Worm (Caenorhabditis elegans) whole organism, young adult: Measurements from ENCODE around the gene nhr-277.

ENCODE experiments used
- B0261.1 ChIP-seq: sonication (generic microtip); optimal IDR thresholded peaks from 2 replicates; lab custom pipeline; 2016; ENCODE audit warnings: mild to moderate bottlenecking, missing genetic modification characterization, moderate library complexity, missing compliant biosample characterization
- B0336.3 ChIP-seq: fragments of 200-800 bp; sonication (Bioruptor generic); IDR thresholded peaks from 2 replicates; pipeline ENCODE4 v1.3.6; 2022; ENCODE audit warnings: missing genetic modification characterization, missing compliant biosample characterization
- C17E4.6 ChIP-seq: fragments of 200-800 bp; sonication (Bioruptor generic); IDR thresholded peaks from 2 replicates; pipeline ENCODE4 v1.3.6; 2022; ENCODE audit warnings: missing genetic modification reagents, missing genetic modification characterization, missing compliant biosample characterization
- F22D6.2 ChIP-seq: sonication (generic microtip); optimal IDR thresholded peaks from 2 replicates; lab custom pipeline; 2016; ENCODE audit warnings: mild to moderate bottlenecking, missing genetic modification characterization, missing compliant biosample characterization
- F23B12.7 ChIP-seq: sonication (generic microtip); optimal IDR thresholded peaks from 2 replicates; lab custom pipeline; 2017; ENCODE audit warnings: missing genetic modification characterization, mild to moderate bottlenecking, missing compliant biosample characterization, antibody characterized with exemption, moderate library complexity; ENCODE audit not compliant: insufficient read depth
- F52B5.7 ChIP-seq: sonication (generic microtip); optimal IDR thresholded peaks from 2 replicates; lab custom pipeline; 2016; ENCODE audit warnings: mild to moderate bottlenecking, missing genetic modification characterization, missing compliant biosample characterization
- K11D2.4 ChIP-seq: fragments of 200-800 bp; sonication (Bioruptor generic); IDR thresholded peaks from 2 replicates; pipeline ENCODE4 v1.3.6; 2022; ENCODE audit warnings: missing genetic modification reagents, missing genetic modification characterization, missing compliant biosample characterization
- Y53G8AR.9 ChIP-seq: fragments of 200-800 bp; sonication (Bioruptor generic); conservative IDR thresholded peaks from 2 replicates; pipeline ENCODE4 v1.3.6; 2022; ENCODE audit warnings: missing genetic modification reagents, missing genetic modification characterization, missing compliant biosample characterization
- Y56A3A.18 ChIP-seq: fragments of 200-800 bp; sonication (Bioruptor generic); IDR thresholded peaks from 2 replicates; pipeline ENCODE4 v1.3.6; 2022; ENCODE audit warnings: missing genetic modification reagents, missing genetic modification characterization, missing compliant biosample characterization
- Y67H2A.10 ChIP-seq: fragments of 200-800 bp; sonication (Bioruptor generic); conservative IDR thresholded peaks from 2 replicates; pipeline ENCODE4 v1.3.6; 2022; ENCODE audit warnings: missing genetic modification reagents, missing genetic modification characterization, missing compliant biosample characterization
- Y79H2A.3 ChIP-seq: fragments of 200-800 bp; sonication (Bioruptor generic); conservative IDR thresholded peaks from 2 replicates; pipeline ENCODE4 v1.3.6; 2022; ENCODE audit warnings: missing genetic modification reagents, missing genetic modification characterization, missing compliant biosample characterization
- Y95B8A.8 ChIP-seq: fragments of 200-800 bp; sonication (Bioruptor generic); IDR thresholded peaks from 2 replicates; pipeline ENCODE4 v1.3.6; 2022; ENCODE audit warnings: missing genetic modification reagents, missing genetic modification characterization, missing compliant biosample characterization
- ZK185.1 ChIP-seq: sonication (generic microtip); optimal IDR thresholded peaks from 2 replicates; lab custom pipeline; 2016; ENCODE audit warnings: mild to moderate bottlenecking, missing genetic modification characterization, missing compliant biosample characterization; ENCODE audit not compliant: poor library complexity, severe bottlenecking
- akir-1 ChIP-seq: fragments of 200-800 bp; sonication (Bioruptor generic); optimal IDR thresholded peaks from 2 replicates; lab custom pipeline; 2018; ENCODE audit warnings: mild to moderate bottlenecking, missing genetic modification characterization, moderate library complexity, missing compliant biosample characterization
- atf-7 ChIP-seq: sonication (generic microtip); optimal IDR thresholded peaks from 2 replicates; lab custom pipeline; 2017; ENCODE audit warnings: mild to moderate bottlenecking, missing genetic modification characterization, missing compliant biosample characterization
- athp-1 ChIP-seq: sonication (generic microtip); optimal IDR thresholded peaks from 2 replicates; lab custom pipeline; 2017; ENCODE audit warnings: mild to moderate bottlenecking, missing genetic modification characterization, missing compliant biosample characterization
- attf-3 ChIP-seq: fragments of 200-800 bp; sonication (Bioruptor generic); conservative IDR thresholded peaks from 2 replicates; pipeline ENCODE4 v1.3.6; 2022; ENCODE audit warnings: missing genetic modification reagents, missing genetic modification characterization, missing compliant biosample characterization
- attf-5 ChIP-seq: fragments of 200-800 bp; sonication (Bioruptor generic); optimal IDR thresholded peaks from 2 replicates; lab custom pipeline; 2018; ENCODE audit warnings: mild to moderate bottlenecking, missing genetic modification characterization, missing compliant biosample characterization
- cebp-2 ChIP-seq: fragments of 200-800 bp; sonication (Bioruptor generic); IDR thresholded peaks from 2 replicates; pipeline ENCODE4 v1.3.6; 2022; ENCODE audit warnings: missing genetic modification characterization, missing compliant biosample characterization
- ceh-79 ChIP-seq: sonication (generic microtip); optimal IDR thresholded peaks from 2 replicates; lab custom pipeline; 2017; ENCODE audit warnings: mild to moderate bottlenecking, missing genetic modification characterization, missing compliant biosample characterization
- ceh-91 ChIP-seq: fragments of 200-800 bp; sonication (Bioruptor generic); IDR thresholded peaks from 2 replicates; pipeline ENCODE4 v1.3.6; 2022; ENCODE audit warnings: missing genetic modification reagents, missing genetic modification characterization, missing compliant biosample characterization
- chd-7 ChIP-seq: sonication (generic microtip); optimal IDR thresholded peaks from 2 replicates; lab custom pipeline; 2016; ENCODE audit warnings: mild to moderate bottlenecking, missing genetic modification characterization, moderate library complexity, missing compliant biosample characterization
- die-1 ChIP-seq: sonication (generic microtip); optimal IDR thresholded peaks from 2 replicates; lab custom pipeline; 2016; ENCODE audit warnings: missing genotype, mild to moderate bottlenecking, missing genetic modification characterization, missing compliant biosample characterization
- dpl-1 ChIP-seq: fragments of 150-350 bp; optimal IDR thresholded peaks from 2 replicates; lab custom pipeline; 2014; ENCODE audit warnings: missing biosample characterization, missing genetic modification reagents, missing genetic modification characterization
- ekl-4 ChIP-seq: fragments of 200-800 bp; sonication (Bioruptor generic); IDR thresholded peaks from 2 replicates; pipeline ENCODE4 v1.3.6; 2022; ENCODE audit warnings: missing genetic modification reagents, missing genetic modification characterization, missing compliant biosample characterization
- fkh-3 ChIP-seq: sonication (generic microtip); optimal IDR thresholded peaks from 2 replicates; lab custom pipeline; 2016; ENCODE audit warnings: mild to moderate bottlenecking, missing genetic modification characterization, missing compliant biosample characterization
- gei-17 ChIP-seq: fragments of 200-800 bp; sonication (Bioruptor generic); optimal IDR thresholded peaks from 2 replicates; lab custom pipeline; 2018; ENCODE audit warnings: mild to moderate bottlenecking, missing genetic modification characterization, missing compliant biosample characterization
- nfyb-1 ChIP-seq: fragments of 200-800 bp; sonication (Bioruptor generic); IDR thresholded peaks from 2 replicates; pipeline ENCODE4 v1.3.6; 2022; ENCODE audit warnings: missing genetic modification reagents, missing genetic modification characterization, missing compliant biosample characterization
- nhr-179 ChIP-seq: sonication (generic microtip); optimal IDR thresholded peaks from 2 replicates; lab custom pipeline; 2016; ENCODE audit warnings: mild to moderate bottlenecking, missing genetic modification characterization, missing compliant biosample characterization
- nhr-90 ChIP-seq: sonication (generic microtip); optimal IDR thresholded peaks from 2 replicates; lab custom pipeline; 2016; ENCODE audit warnings: missing genotype, mild to moderate bottlenecking, missing genetic modification characterization, missing compliant biosample characterization
- pha-4 ChIP-seq: fragments of 150-350 bp; sonication (generic microtip); optimal IDR thresholded peaks from 2 replicates; lab custom pipeline; 2014; ENCODE audit warnings: missing biosample characterization, missing genetic modification reagents, missing genetic modification characterization
- repo-1 ChIP-seq: sonication (generic microtip); optimal IDR thresholded peaks from 2 replicates; lab custom pipeline; 2017; ENCODE audit warnings: mild to moderate bottlenecking, missing genetic modification characterization, missing compliant biosample characterization
- snpc-1.3 ChIP-seq: sonication (generic microtip); optimal IDR thresholded peaks from 2 replicates; lab custom pipeline; 2017; ENCODE audit warnings: missing genetic modification characterization, mild to moderate bottlenecking, missing compliant biosample characterization, antibody characterized with exemption, moderate library complexity, missing genotype, missing genetic modification reagents; ENCODE audit not compliant: insufficient read depth
- snpc-4 ChIP-seq, 5 experiments: fragments of 150-350 bp in 1 of 5; sonication (generic microtip) in 4 of 5; optimal IDR thresholded peaks; 2 replicates each; lab custom pipeline; 2014 to 2018; ENCODE audit warnings: missing genetic modification characterization in 5 of 5, missing biosample characterization in 3 of 5, antibody characterized with exemption in 2 of 5, mild to moderate bottlenecking in 2 of 5, missing compliant biosample characterization in 2 of 5, missing genotype in 2 of 5, moderate library complexity in 2 of 5, missing genetic modification reagents in 1 of 5
- somi-1 ChIP-seq: fragments of 200-800 bp; sonication (Bioruptor generic); optimal IDR thresholded peaks from 2 replicates; lab custom pipeline; 2018; ENCODE audit warnings: mild to moderate bottlenecking, missing genetic modification characterization, missing compliant biosample characterization
- tbp1 ChIP-seq: fragments of 200-800 bp; sonication (Bioruptor generic); optimal IDR thresholded peaks from 2 replicates; lab custom pipeline; 2018; ENCODE audit warnings: mild to moderate bottlenecking, missing genetic modification characterization, missing compliant biosample characterization
- tlf-1 ChIP-seq: fragments of 200-800 bp; sonication (Bioruptor generic); optimal IDR thresholded peaks from 2 replicates; lab custom pipeline; 2018; ENCODE audit warnings: mild to moderate bottlenecking, missing genetic modification characterization, missing compliant biosample characterization
- zfh-2 ChIP-seq: fragments of 200-800 bp; sonication (Bioruptor generic); conservative IDR thresholded peaks from 2 replicates; pipeline ENCODE4 v1.3.6; 2022; ENCODE audit warnings: missing genetic modification reagents, missing genetic modification characterization, missing compliant biosample characterization
- ztf-25 ChIP-seq: fragments of 200-800 bp; sonication (Bioruptor generic); IDR thresholded peaks from 2 replicates; pipeline ENCODE4 v1.3.6; 2022; ENCODE audit warnings: missing genetic modification reagents, missing genetic modification characterization, missing compliant biosample characterization
- ztf-26 ChIP-seq: sonication (generic microtip); optimal IDR thresholded peaks from 2 replicates; lab custom pipeline; 2017; ENCODE audit warnings: missing genetic modification characterization, missing compliant biosample characterization
- ztf-3 ChIP-seq: fragments of 200-800 bp; sonication (Bioruptor generic); optimal IDR thresholded peaks from 2 replicates; lab custom pipeline; 2018; ENCODE audit warnings: mild to moderate bottlenecking, missing genetic modification characterization, missing compliant biosample characterization

nhr-277 gene

ce11 chrIV:2703927-2704401, 38.8 kb upstream of the nhr-277 start, which contains the start of gene Y94H6A.5 (continued):
- TF ChIP-seq attf-5 (GFP tag; lab: Kevin White, UChicago) (peak; percentile 34), dpl-1 (GFP tag; lab: Kevin White, UChicago) (no peak)

- no peak for TF ChIP-seq Y95B8A.8
- no peak for TF ChIP-seq chd-7 (tag; lab: Kevin White, UChicago)
- no peak for TF ChIP-seq repo-1 (tag; lab: Kevin White, UChicago)
- TF ChIP-seq attf-5 (GFP tag; lab: Kevin White, UChicago): no peak
- no peak for TF ChIP-seq F23B12.7 (tag; lab: Kevin White, UChicago)
- no peak for TF ChIP-seq ztf-25 (GFP tag; lab: Robert Waterston, UW)
- no peak for TF ChIP-seq snpc-1.3 (tag; lab: Kevin White, UChicago)
- no peak for TF ChIP-seq nhr-179 (tag; lab: Kevin White, UChicago)
- no peak for TF ChIP-seq ceh-79 (tag; lab: Kevin White, UChicago)
These were observed 37.1 kb upstream of the nhr-277 start for ce11 chrIV:2705675-2706074.

- TF ChIP-seq Y79H2A.3 (no peak), akir-1 (GFP tag; lab: Kevin White, UChicago) (no peak), K11D2.4 (GFP tag; lab: Robert Waterston, UW) (no peak), B0261.1 (tag; lab: Kevin White, UChicago) (no peak), ztf-3 (no peak), nhr-90 (no peak), Y53G8AR.9 (no peak), nfyb-1 (GFP tag; lab: Robert Waterston, UW) (no peak), die-1 (tag; lab: Kevin White, UChicago) (no peak), ceh-91 (GFP tag; lab: Robert Waterston, UW) (no peak), Y56A3A.18 (GFP tag; lab: Robert Waterston, UW) (no peak), cebp-2 (GFP tag; lab: Robert Waterston, UW) (no peak)
These were observed 35.8 kb upstream of the nhr-277 start, which contains the start of gene ubc-8 for ce11 chrIV:2707012-2707411. Gene ubc-8 (minus strand): TSS chrIV:2707238.

- TF ChIP-seq snpc-4 (GFP tag; optimal IDR thresholded peaks at IDR 0.05; lab: Kevin White, UChicago) (no peak), snpc-4 (tag; optimal IDR thresholded peaks at IDR 0.05; lab: Kevin White, UChicago) (peak in 3 of 4 experiments; percentile 38 to 56 (median 41)), attf-3 (GFP tag; lab: Robert Waterston, UW) (0 out of 2 replicates have a peak, but pooled peaks have one; percentile 24), ekl-4 (GFP tag; lab: Robert Waterston, UW) (peak; percentile 67), tlf-1 (GFP tag; lab: Kevin White, UChicago) (peak; percentile 60), somi-1 (peak; percentile 53), fkh-3 (tag; lab: Kevin White, UChicago) (no peak), tbp1 (GFP tag; lab: Kevin White, UChicago) (peak; percentile 48), atf-7 (tag; lab: Kevin White, UChicago) (peak; percentile 61), gei-17 (peak; percentile 33), Y53G8AR.9 (0 out of 2 replicates have a peak, but pooled peaks have one; percentile 63), ztf-26 (peak; percentile 60), ceh-91 (GFP tag; lab: Robert Waterston, UW) (no peak), Y67H2A.10 (GFP tag; lab: Robert Waterston, UW) (peak; percentile 55; the same call in 1 of the 2 replicates), nfyb-1 (GFP tag; lab: Robert Waterston, UW) (peak; percentile 78), B0336.3 (GFP tag; lab: Robert Waterston, UW) (peak; percentile 85), F52B5.7 (peak; percentile 23), Y95B8A.8 (0 out of 2 replicates have a peak, but pooled peaks have one; percentile 59), C17E4.6 (GFP tag; lab: Robert Waterston, UW) (no peak), F22D6.2 (no peak), ZK185.1 (tag; lab: Kevin White, UChicago) (peak; percentile 50), akir-1 (GFP tag; lab: Kevin White, UChicago) (peak; percentile 38), K11D2.4 (GFP tag; lab: Robert Waterston, UW) (peak; percentile 77), athp-1 (peak; percentile 64), zfh-2 (GFP tag; lab: Robert Waterston, UW) (peak; percentile 98), pha-4 (tag; lab: Kevin White, UChicago) (no peak)
These were observed 34.3 kb upstream of the nhr-277 start for ce11 chrIV:2708329-2708965.
